Fruit fly (Drosophila melanogaster): ENCODE data around the gene Hsp26.

The Hsp26 gene

DNA sequence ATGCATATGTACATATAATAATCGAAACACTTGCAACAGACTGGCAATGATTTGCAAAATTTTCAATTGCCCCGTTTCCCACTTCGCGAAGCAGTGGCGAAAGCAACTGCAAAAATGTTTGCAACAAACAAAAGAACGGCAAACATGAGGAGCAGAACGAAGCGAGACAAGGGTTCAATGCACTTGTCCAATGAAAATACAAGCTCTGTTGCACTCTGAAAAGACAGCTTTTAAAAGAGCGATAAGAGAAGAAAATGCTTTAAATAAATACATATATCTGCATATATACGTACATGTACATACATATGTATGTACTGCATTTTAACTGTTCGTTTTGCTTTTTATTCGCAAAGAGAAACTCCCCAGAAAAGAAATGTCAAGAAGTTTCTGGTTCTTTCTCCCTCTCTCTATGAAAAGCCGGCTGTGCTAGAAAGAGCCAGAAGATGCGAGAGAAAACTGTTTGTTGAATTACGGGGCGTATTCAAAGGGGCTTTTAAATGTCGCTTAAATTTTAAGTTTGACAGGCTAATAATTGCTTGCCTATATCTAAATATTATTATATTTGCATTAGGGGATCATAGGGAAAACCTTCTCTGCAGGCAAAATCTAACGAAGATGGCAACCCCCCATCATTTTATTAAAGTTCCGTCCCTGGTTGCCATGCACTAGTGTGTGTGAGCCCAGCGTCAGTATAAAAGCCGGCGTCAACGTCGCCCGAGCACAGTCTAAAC, 6.3 kb upstream of the Hsp26 start, which contains the start of gene Hsp27 (continued):
- TF ChIP-seq CG7745 (tag; optimal IDR thresholded peaks at IDR 0.05): peak; percentile 70
- TF ChIP-seq CG10565 (GFP tag; optimal IDR thresholded peaks at IDR 0.05): peak; percentile 92
- peak; percentile 92 for TF ChIP-seq CG9437 (GFP tag; optimal IDR thresholded peaks at IDR 0.05)
- peak; percentile 88 to 92 for TF ChIP-seq chif (GFP tag; optimal IDR thresholded peaks at IDR 0.05)
- peak; percentile 86 for TF ChIP-seq Nf-YB (GFP tag; optimal IDR thresholded peaks at IDR 0.05)
- TF ChIP-seq H2.0 (GFP tag; IDR thresholded peaks at IDR 0.05): peak; percentile 98
- TF ChIP-seq unpg (GFP tag; optimal IDR thresholded peaks at IDR 0.05): peak; percentile 99
- TF ChIP-seq CG9817 (tag; optimal IDR thresholded peaks at IDR 0.05): peak; percentile 96
- TF ChIP-seq repo (GFP tag; optimal IDR thresholded peaks at IDR 0.05): peak; percentile 89
- peak; percentile 96 for TF ChIP-seq zfh2 (GFP tag; optimal IDR thresholded peaks at IDR 0.05)
- TF ChIP-seq Myb (GFP tag; optimal IDR thresholded peaks at IDR 0.05): peak; percentile 76
- TF ChIP-seq CG4328 (GFP tag; optimal IDR thresholded peaks at IDR 0.05): peak; percentile 84
- peak; percentile 99 for TF ChIP-seq ranshi (GFP tag; IDR thresholded peaks at IDR 0.05)
- peak; percentile 92 for TF ChIP-seq CG17186 (GFP tag; optimal IDR thresholded peaks at IDR 0.05)
- TF ChIP-seq CG11696 (GFP tag; IDR thresholded peaks at IDR 0.05): peak; percentile 93
- peak; percentile 97 for TF ChIP-seq Nf-YA (GFP tag; IDR thresholded peaks at IDR 0.05)
- peak; percentile 98 for TF ChIP-seq al (GFP tag; IDR thresholded peaks at IDR 0.05)
- TF ChIP-seq CG18476 (GFP tag; optimal IDR thresholded peaks at IDR 0.05): peak; percentile 98
- TF ChIP-seq Dad (GFP tag; optimal IDR thresholded peaks at IDR 0.05): peak; percentile 96
- peak; percentile 97 for TF ChIP-seq CG16815 (GFP tag; optimal IDR thresholded peaks at IDR 0.05)
- peak; percentile 82 for TF ChIP-seq CG2116 (GFP tag; optimal IDR thresholded peaks at IDR 0.05)
- TF ChIP-seq CG17361 (GFP tag; IDR thresholded peaks at IDR 0.05): peak; percentile 99
- no peak for TF ChIP-seq prd (optimal IDR thresholded peaks at IDR 0.05)
- peak; percentile 99 for TF ChIP-seq prd (GFP tag; IDR thresholded peaks at IDR 0.05)
- peak; percentile 96 for TF ChIP-seq nerfin-1 (tag; optimal IDR thresholded peaks at IDR 0.05)
- peak in 1 of 2 experiments; percentile 50 for TF ChIP-seq tll (GFP tag; optimal IDR thresholded peaks at IDR 0.05)
- peak; percentile 98 for TF ChIP-seq sob (GFP tag; IDR thresholded peaks at IDR 0.05)
- TF ChIP-seq CG1602 (GFP tag; optimal IDR thresholded peaks at IDR 0.05): peak; percentile 98
- TF ChIP-seq Poxn (GFP tag; IDR thresholded peaks at IDR 0.05): peak; percentile 84
- TF ChIP-seq D19A (tag; optimal IDR thresholded peaks at IDR 0.05): peak; percentile 96
- no peak for TF ChIP-seq br (optimal IDR thresholded peaks at IDR 0.05)
- TF ChIP-seq Mad (GFP tag; optimal IDR thresholded peaks at IDR 0.05): peak; percentile 95
- peak; percentile 56 for TF ChIP-seq Hey (tag; optimal IDR thresholded peaks at IDR 0.05)
- TF ChIP-seq slou (GFP tag; optimal IDR thresholded peaks at IDR 0.05): peak; percentile 97
- peak; percentile 85 for TF ChIP-seq NC2β (GFP tag; optimal IDR thresholded peaks at IDR 0.05)
- TF ChIP-seq CG33213 (GFP tag; optimal IDR thresholded peaks at IDR 0.05): peak; percentile 96
- TF ChIP-seq CG10209 (GFP tag; optimal IDR thresholded peaks at IDR 0.05): peak; percentile 98
- TF ChIP-seq sd (tag; optimal IDR thresholded peaks at IDR 0.05): peak; percentile 90
- TF ChIP-seq wek (GFP tag; optimal IDR thresholded peaks at IDR 0.05): peak; percentile 80
- peak; percentile 95 for TF ChIP-seq caup (GFP tag; optimal IDR thresholded peaks at IDR 0.05; ENCODE audit: severe bottlenecking)
- peak; percentile 97 for TF ChIP-seq CG2120 (GFP tag; optimal IDR thresholded peaks at IDR 0.05)
- peak; percentile 97 for TF ChIP-seq mam (GFP tag; optimal IDR thresholded peaks at IDR 0.05)
- TF ChIP-seq CG4360 (GFP tag; IDR thresholded peaks at IDR 0.05): peak; percentile 86
- peak; percentile 75 for TF ChIP-seq crol (GFP tag; IDR thresholded peaks at IDR 0.05)
- peak; percentile 99 for TF ChIP-seq CG6689 (GFP tag; IDR thresholded peaks at IDR 0.05)
- peak; percentile 96 for TF ChIP-seq CG9215 (GFP tag; IDR thresholded peaks at IDR 0.05)
- peak; percentile 87 for TF ChIP-seq disco-r (GFP tag; optimal IDR thresholded peaks at IDR 0.05)
- TF ChIP-seq Gsc (GFP tag; IDR thresholded peaks at IDR 0.05): peak; percentile 97
- TF ChIP-seq ci (GFP tag; IDR thresholded peaks at IDR 0.05): peak; percentile 99
- peak; percentile 100 for TF ChIP-seq Drgx (GFP tag; IDR thresholded peaks at IDR 0.05)
